Fruit fly (Drosophila melanogaster) Kc167 (cell line): ENCODE results near the gene CG13856.

Source experiments
- Myc ChIP-seq: fragments of >200 bp; optimal IDR thresholded peaks from 2 replicates; lab custom pipeline; 2017; ENCODE audit warnings: missing external identifiers
- ttk ChIP-seq: sonication (Bioruptor generic); optimal IDR thresholded peaks from 2 replicates; lab custom pipeline; 2017; ENCODE audit warnings: missing external identifiers

DNA sequence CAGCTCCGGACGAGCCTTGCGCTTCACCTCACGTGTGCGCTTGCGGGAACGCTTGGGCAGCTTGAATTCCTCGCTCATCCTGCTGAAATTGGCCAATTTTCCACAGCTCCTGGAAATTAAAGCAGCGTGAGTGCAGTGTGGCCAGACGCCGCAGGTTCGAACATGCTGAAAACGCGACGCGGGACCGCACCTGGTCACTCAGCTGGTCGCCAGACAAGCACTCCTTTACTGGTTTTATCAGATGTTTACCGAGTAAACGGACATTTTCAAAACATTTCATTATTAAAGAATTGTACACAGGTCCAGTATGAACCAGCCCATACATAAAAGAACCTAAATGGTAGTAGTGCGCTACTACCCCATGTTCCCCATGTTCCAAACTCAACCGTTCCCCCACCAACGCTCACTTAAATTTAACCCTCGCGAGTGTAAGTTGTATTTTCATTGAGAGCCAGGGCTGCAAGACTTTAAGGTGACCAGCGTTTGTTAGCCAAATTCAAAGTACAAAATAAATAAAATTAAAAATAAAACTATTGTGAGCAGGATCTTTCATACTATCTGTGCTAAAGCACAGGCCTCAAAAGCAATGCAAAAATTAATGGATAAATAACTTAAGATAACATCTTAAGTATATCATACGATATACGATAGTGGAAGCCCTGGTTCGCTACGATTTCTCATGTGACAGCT lies 40.1 kb upstream of the CG13856 start, which contains the start of the genes JMJD6, CG7071 and Muted:
- TF ChIP-seq Myc (lab: Kevin White, UChicago) (no peak), ttk (lab: Kevin White, UChicago) (no peak)
